Worm (Caenorhabditis elegans) whole organism, late embryonic: ENCODE results near the gene fbxa-59.

Experiments used
- elt-2 ChIP-seq: sonication (generic microtip); optimal IDR thresholded peaks from 2 replicates; lab custom pipeline; 2016; ENCODE audit warnings: missing genetic modification reagents, missing genetic modification characterization, missing compliant biosample characterization
- pqm-1 ChIP-seq: sonication (generic microtip); optimal IDR thresholded peaks from 2 replicates; lab custom pipeline; 2016; ENCODE audit warnings: missing genetic modification characterization, missing compliant biosample characterization
- tbx-2 ChIP-seq: sonication (generic microtip); optimal IDR thresholded peaks from 2 replicates; lab custom pipeline; 2016; ENCODE audit warnings: missing genetic modification characterization, missing compliant biosample characterization
- unc-86 ChIP-seq: sonication (generic microtip); optimal IDR thresholded peaks from 2 replicates; lab custom pipeline; 2016; ENCODE audit warnings: missing genetic modification characterization, missing compliant biosample characterization

DNA sequence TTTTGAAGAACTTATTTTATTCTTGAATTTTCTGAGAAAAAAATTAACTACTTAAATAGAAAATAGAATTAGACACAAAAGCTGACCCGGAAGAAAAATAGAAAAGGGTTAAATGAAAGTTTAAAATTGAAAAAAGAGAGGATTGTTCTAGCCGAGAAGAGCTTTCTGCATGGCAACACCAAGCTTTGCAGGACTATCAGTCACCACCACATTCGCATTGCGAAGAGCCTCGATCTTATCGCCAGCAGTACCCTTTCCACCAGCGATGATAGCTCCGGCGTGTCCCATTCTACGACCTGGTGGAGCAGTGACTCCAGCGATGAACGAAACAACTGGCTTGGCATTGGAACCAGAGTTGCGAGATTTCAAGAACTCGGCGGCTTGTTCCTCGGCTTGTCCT is 43.1 kb downstream of the fbxa-59 start:
- TF ChIP-seq unc-86 = no peak
- no peak for TF ChIP-seq tbx-2
- no peak for TF ChIP-seq elt-2 (tag; lab: Kevin White, UChicago)
- no peak for TF ChIP-seq pqm-1 (tag; lab: Kevin White, UChicago)
